Fruit fly (Drosophila melanogaster) whole organism: ENCODE measurements around the gene spz5.

Experiments
- CG8478 ChIP-seq: fragments of >200 bp; optimal IDR thresholded peaks from 2 replicates; lab custom pipeline; 2018; ENCODE audit warnings: inconsistent platforms
- Dll ChIP-seq: fragments of >200 bp; optimal IDR thresholded peaks from 2 replicates; lab custom pipeline; 2017
- EcR ChIP-seq, 2 experiments: fragments of >200 bp; optimal IDR thresholded peaks; 2 replicates each; lab custom pipeline; 2017; ENCODE audit warnings: missing biosample characterization in 2 of 2, missing genetic modification characterization in 2 of 2, missing genetic modification reagents in 2 of 2
- pan ChIP-seq: fragments of >200 bp; optimal IDR thresholded peaks from 2 replicates; lab custom pipeline; 2017
- psq ChIP-seq: fragments of >200 bp; optimal IDR thresholded peaks from 2 replicates; lab custom pipeline; 2017
- usp ChIP-seq: fragments of >200 bp; optimal IDR thresholded peaks from 2 replicates; lab custom pipeline; 2017; ENCODE audit warnings: missing biosample characterization, missing genetic modification characterization, mixed read lengths

Gene spz5

dm6 chr3L:2892105-2892504 is at the start of gene spz5:
Gene spz5 (minus strand): TSS chr3L:2892166.
- no peak for TF ChIP-seq pan (lab: Kevin White, UChicago)
- TF ChIP-seq CG8478 = no peak
- TF ChIP-seq EcR (GFP tag; optimal IDR thresholded peaks at IDR 0.05; lab: Kevin White, UChicago) = no peak
- no peak for TF ChIP-seq usp (GFP tag; lab: Kevin White, UChicago)
- no peak for TF ChIP-seq psq (lab: Kevin White, UChicago)
- no peak for TF ChIP-seq Dll (lab: Kevin White, UChicago)

- TF ChIP-seq Dll (lab: Kevin White, UChicago) = no peak
- no peak for TF ChIP-seq usp (GFP tag; lab: Kevin White, UChicago)
- TF ChIP-seq pan (lab: Kevin White, UChicago) = no peak
- no peak for TF ChIP-seq CG8478
- no peak for TF ChIP-seq psq (lab: Kevin White, UChicago)
- TF ChIP-seq EcR (GFP tag; optimal IDR thresholded peaks at IDR 0.05; lab: Kevin White, UChicago) = no peak
These were observed 31.1 kb upstream of the spz5 start for dm6 chr3L:2923097-2923496.

- TF ChIP-seq psq (lab: Kevin White, UChicago) (no peak), Dll (lab: Kevin White, UChicago) (no peak), EcR (GFP tag; optimal IDR thresholded peaks at IDR 0.05; lab: Kevin White, UChicago) (no peak), usp (GFP tag; lab: Kevin White, UChicago) (no peak), pan (lab: Kevin White, UChicago) (no peak), CG8478 (no peak)
These were observed 26.7 kb upstream of the spz5 start for dm6 chr3L:2918628-2919027.

dm6 chr3L:2916554-2916953 is 24.6 kb upstream of the spz5 start, which contains the start of gene CG9970:
Gene CG9970 (minus strand): TSS chr3L:2916654.
- TF ChIP-seq usp (GFP tag; lab: Kevin White, UChicago) (no peak), psq (lab: Kevin White, UChicago) (no peak), pan (lab: Kevin White, UChicago) (no peak), CG8478 (no peak), Dll (lab: Kevin White, UChicago) (no peak), EcR (GFP tag; optimal IDR thresholded peaks at IDR 0.05; lab: Kevin White, UChicago) (no peak)

dm6 chr3L:2913291-2913690 is 21.3 kb upstream of the spz5 start:
- no peak for TF ChIP-seq CG8478
- TF ChIP-seq usp (GFP tag; lab: Kevin White, UChicago) = no peak
- TF ChIP-seq Dll (lab: Kevin White, UChicago) = no peak
- TF ChIP-seq psq (lab: Kevin White, UChicago) = no peak
- no peak for TF ChIP-seq EcR (GFP tag; optimal IDR thresholded peaks at IDR 0.05; lab: Kevin White, UChicago)
- TF ChIP-seq pan (lab: Kevin White, UChicago) = no peak

dm6 chr3L:2909523-2910042 is 17.6 kb upstream of the spz5 start:
- TF ChIP-seq Dll (lab: Kevin White, UChicago) = no peak

- TF ChIP-seq psq (lab: Kevin White, UChicago) (no peak), usp (GFP tag; lab: Kevin White, UChicago) (no peak), CG8478 (no peak), EcR (GFP tag; optimal IDR thresholded peaks at IDR 0.05; lab: Kevin White, UChicago) (no peak), Dll (lab: Kevin White, UChicago) (no peak), pan (lab: Kevin White, UChicago) (no peak)
These were observed 14.4 kb upstream of the spz5 start for dm6 chr3L:2906404-2906803.

- TF ChIP-seq usp (GFP tag; lab: Kevin White, UChicago) = no peak
- TF ChIP-seq pan (lab: Kevin White, UChicago) = no peak
- no peak for TF ChIP-seq EcR (GFP tag; optimal IDR thresholded peaks at IDR 0.05; lab: Kevin White, UChicago)
- no peak for TF ChIP-seq Dll (lab: Kevin White, UChicago)
- no peak for TF ChIP-seq psq (lab: Kevin White, UChicago)
- no peak for TF ChIP-seq CG8478
These were observed 4.5 kb upstream of the spz5 start for dm6 chr3L:2896371-2896958.

- TF ChIP-seq CG8478 (no peak), Dll (lab: Kevin White, UChicago) (no peak), usp (GFP tag; lab: Kevin White, UChicago) (no peak), psq (lab: Kevin White, UChicago) (no peak), EcR (GFP tag; optimal IDR thresholded peaks at IDR 0.05; lab: Kevin White, UChicago) (no peak), pan (lab: Kevin White, UChicago) (no peak)
These were observed 2.8 kb upstream of the spz5 start, which contains the start of gene Shab for dm6 chr3L:2894750-2895149. Gene Shab (plus strand): TSS chr3L:2895017.

- TF ChIP-seq pan (lab: Kevin White, UChicago) = no peak
These were observed 2.0 kb upstream of the spz5 start for dm6 chr3L:2893846-2894511.

- no peak for TF ChIP-seq CG8478
- TF ChIP-seq psq (lab: Kevin White, UChicago) = no peak
- TF ChIP-seq Dll (lab: Kevin White, UChicago) = no peak
- no peak for TF ChIP-seq EcR (GFP tag; optimal IDR thresholded peaks at IDR 0.05; lab: Kevin White, UChicago)
- no peak for TF ChIP-seq usp (GFP tag; lab: Kevin White, UChicago)
- TF ChIP-seq pan (lab: Kevin White, UChicago) = no peak
These were observed 3.8 kb downstream of the spz5 start for dm6 chr3L:2888150-2888549.

dm6 chr3L:2887399-2887798 is 4.6 kb downstream of the spz5 start:
- TF ChIP-seq pan (lab: Kevin White, UChicago) = no peak
- TF ChIP-seq Dll (lab: Kevin White, UChicago) = no peak
